Worm (Caenorhabditis elegans): Measurements from ENCODE around the gene flp-5.
A peak's percentile ranks its signal among the peaks of the same experiment; 100 is the strongest.

The flp-5 gene

DNA sequence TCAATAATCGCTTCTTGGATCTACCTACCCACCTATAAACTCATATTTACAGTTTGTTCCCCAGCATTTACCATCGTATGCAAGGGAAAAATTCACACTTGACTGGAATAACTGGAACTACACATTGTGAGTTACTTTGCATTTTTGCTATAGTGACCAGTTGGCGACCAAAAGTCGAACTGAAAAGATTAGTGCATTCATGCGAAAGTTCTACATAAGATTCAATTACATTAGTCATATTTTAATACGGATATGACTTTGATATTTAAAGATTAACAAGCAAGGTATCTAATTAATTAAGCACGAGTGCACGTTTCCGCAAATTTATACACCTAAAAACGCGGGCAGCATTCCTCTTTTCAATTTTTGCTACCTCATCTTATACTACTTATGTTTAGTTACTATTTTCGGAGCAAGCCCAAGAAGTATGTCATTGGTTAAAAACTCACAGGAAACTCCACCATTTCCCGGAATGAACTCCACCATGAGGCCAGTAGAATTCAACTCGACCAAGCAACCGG is 43.0 kb downstream of the flp-5 start, which contains the start of gene jmjd-3.1:
TSS of gene jmjd-3.1 (plus strand) at position 51 of the 521 bp plus-strand sequence.
- TF ChIP-seq ztf-11 (tag; optimal IDR thresholded peaks at IDR 0.05) = no peak
- peak in 1 of 2 experiments; percentile 69 for TF ChIP-seq unc-62 (GFP tag; optimal IDR thresholded peaks at IDR 0.05 in 1 of 2)
- TF ChIP-seq unc-62 (tag; optimal IDR thresholded peaks at IDR 0.05) = no peak

DNA sequence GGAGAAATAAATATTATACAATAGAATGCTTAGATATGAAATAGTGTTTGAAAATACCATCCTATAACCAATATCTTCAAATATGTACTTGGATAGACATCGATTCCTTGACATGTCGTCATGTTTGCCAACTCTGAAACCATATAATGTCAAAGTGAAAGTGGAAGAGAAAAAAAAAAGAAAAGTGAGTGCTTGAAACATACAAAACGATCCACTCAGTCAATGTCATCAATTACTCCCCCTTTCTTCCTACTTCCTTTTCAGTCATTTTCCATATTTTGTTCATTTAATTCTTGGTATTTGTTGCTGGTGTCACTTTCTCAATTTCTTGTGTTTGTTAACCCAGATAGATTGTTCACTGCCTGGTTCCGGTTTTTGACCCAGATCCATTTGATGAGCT is 52.2 kb downstream of the flp-5 start, which contains the start of gene F18E9.4:
TSS of gene F18E9.4 (plus strand) at position 301 of the 400 bp plus-strand sequence.
- TF ChIP-seq nhr-10 (tag; optimal IDR thresholded peaks at IDR 0.05) (no peak), mep-1 (tag; optimal IDR thresholded peaks at IDR 0.05) (no peak), nhr-28 (tag; optimal IDR thresholded peaks at IDR 0.05) (no peak), lin-39 (tag; optimal IDR thresholded peaks at IDR 0.05) (no peak), aha-1 (tag) (peak; percentile 22), set-16 (GFP tag; IDR thresholded peaks at IDR 0.05) (no peak)
